Worm (Caenorhabditis elegans) whole organism, L2 larva: ENCODE results near the gene F59A6.11.

Experiments used
- C34F6.9 ChIP-seq: fragments of 150-350 bp; optimal IDR thresholded peaks from 2 replicates; lab custom pipeline; 2014; ENCODE audit warnings: missing biosample characterization, missing genetic modification characterization
- F13H6.1 ChIP-seq: sonication (generic microtip); optimal IDR thresholded peaks from 2 replicates; lab custom pipeline; 2016; ENCODE audit warnings: missing genetic modification characterization, missing compliant biosample characterization
- aly-2 ChIP-seq: fragments of 150-350 bp; optimal IDR thresholded peaks from 2 replicates; lab custom pipeline; 2014; ENCODE audit warnings: missing biosample characterization, missing genetic modification characterization
- blmp-1 ChIP-seq: sonication (generic microtip); optimal IDR thresholded peaks from 2 replicates; lab custom pipeline; 2017; ENCODE audit warnings: missing genetic modification characterization, mild to moderate bottlenecking, missing compliant biosample characterization, antibody characterized with exemption, moderate library complexity; ENCODE audit not compliant: insufficient read depth
- ceh-16 ChIP-seq: fragments of 150-350 bp; optimal IDR thresholded peaks from 2 replicates; lab custom pipeline; 2014; ENCODE audit warnings: missing biosample characterization, missing genetic modification characterization
- ceh-82 ChIP-seq: fragments of 150-350 bp; optimal IDR thresholded peaks from 2 replicates; lab custom pipeline; 2014; ENCODE audit warnings: missing biosample characterization, missing genetic modification characterization
- egl-27 ChIP-seq: sonication (generic microtip); optimal IDR thresholded peaks from 3 replicates; lab custom pipeline; 2017; ENCODE audit warnings: missing biosample characterization, missing genetic modification reagents, missing genetic modification characterization
- elt-1 ChIP-seq: fragments of 150-350 bp; optimal IDR thresholded peaks from 2 replicates; lab custom pipeline; 2014; ENCODE audit warnings: missing biosample characterization, missing genetic modification characterization
- elt-3 ChIP-seq: sonication (generic microtip); optimal IDR thresholded peaks from 2 replicates; lab custom pipeline; 2017; ENCODE audit warnings: missing biosample characterization, missing genetic modification characterization
- fos-1 ChIP-seq: fragments of 150-350 bp; optimal IDR thresholded peaks from 2 replicates; lab custom pipeline; 2014; ENCODE audit warnings: missing biosample characterization, missing genetic modification characterization
- gmeb-1 ChIP-seq: fragments of 150-350 bp; optimal IDR thresholded peaks from 2 replicates; lab custom pipeline; 2014; ENCODE audit warnings: missing biosample characterization, missing genetic modification characterization
- lin-11 ChIP-seq: fragments of 150-350 bp; sonication (generic microtip); optimal IDR thresholded peaks from 2 replicates; lab custom pipeline; 2014; ENCODE audit warnings: missing biosample characterization, missing genetic modification characterization, inconsistent platforms, mixed read lengths
- lin-13 ChIP-seq: fragments of 150-350 bp; optimal IDR thresholded peaks from 2 replicates; lab custom pipeline; 2014; ENCODE audit warnings: missing biosample characterization, missing genetic modification reagents, missing genetic modification characterization
- lin-39 ChIP-seq: fragments of 150-350 bp; optimal IDR thresholded peaks from 2 replicates; lab custom pipeline; 2014; ENCODE audit warnings: missing biosample characterization, missing genetic modification reagents, missing genetic modification characterization
- lsy-2 ChIP-seq, 2 experiments: fragments of 150-350 bp in 1 of 2; sonication (generic microtip) in 1 of 2; optimal IDR thresholded peaks; 2 replicates each; lab custom pipeline; 2014 to 2017; ENCODE audit warnings: missing biosample characterization in 2 of 2, missing genetic modification characterization in 2 of 2
- mbf-1 ChIP-seq: sonication (generic microtip); optimal IDR thresholded peaks from 2 replicates; lab custom pipeline; 2017; ENCODE audit warnings: missing biosample characterization, missing genetic modification characterization
- mdl-1 ChIP-seq, 2 experiments: fragments of 150-350 bp in 1 of 2; sonication (generic microtip) in 1 of 2; optimal IDR thresholded peaks; 2 replicates each; lab custom pipeline; 2017; ENCODE audit warnings: missing biosample characterization in 2 of 2, missing genetic modification characterization in 2 of 2
- nhr-10 ChIP-seq: sonication (generic microtip); optimal IDR thresholded peaks from 2 replicates; lab custom pipeline; 2017; ENCODE audit warnings: missing biosample characterization, missing genetic modification characterization
- nhr-129 ChIP-seq: fragments of 150-350 bp; optimal IDR thresholded peaks from 2 replicates; lab custom pipeline; 2014; ENCODE audit warnings: missing biosample characterization, missing genetic modification characterization
- nhr-21 ChIP-seq: fragments of 150-350 bp; optimal IDR thresholded peaks from 2 replicates; lab custom pipeline; 2014; ENCODE audit warnings: missing biosample characterization, missing genetic modification characterization
- nhr-23 ChIP-seq: fragments of 150-350 bp; optimal IDR thresholded peaks from 2 replicates; lab custom pipeline; 2014; ENCODE audit warnings: missing biosample characterization, missing genetic modification reagents, missing genetic modification characterization
- nhr-237 ChIP-seq: fragments of 150-350 bp; optimal IDR thresholded peaks from 2 replicates; lab custom pipeline; 2014; ENCODE audit warnings: missing biosample characterization, missing genetic modification characterization
- nhr-25 ChIP-seq: fragments of 150-350 bp; sonication (generic microtip); optimal IDR thresholded peaks from 3 replicates; lab custom pipeline; 2014; ENCODE audit warnings: missing biosample characterization, missing genetic modification characterization
- nhr-77 ChIP-seq: fragments of 150-350 bp; optimal IDR thresholded peaks from 2 replicates; lab custom pipeline; 2014; ENCODE audit warnings: missing biosample characterization, missing genetic modification characterization
- skn-1 ChIP-seq: sonication (generic microtip); optimal IDR thresholded peaks from 2 replicates; lab custom pipeline; 2017; ENCODE audit warnings: missing biosample characterization, missing genetic modification characterization
- sma-3 ChIP-seq: sonication (generic microtip); optimal IDR thresholded peaks from 2 replicates; lab custom pipeline; 2016; ENCODE audit warnings: missing genetic modification reagents, missing genetic modification characterization, missing compliant biosample characterization
- sma-9 ChIP-seq, 2 experiments: fragments of 150-350 bp in 1 of 2; sonication (generic microtip) in 1 of 2; optimal IDR thresholded peaks; 2 replicates each; lab custom pipeline; 2014 to 2016; ENCODE audit warnings: missing genetic modification characterization in 2 of 2, mild to moderate bottlenecking in 1 of 2, missing biosample characterization in 1 of 2, missing compliant biosample characterization in 1 of 2, missing genetic modification reagents in 1 of 2, moderate library complexity in 1 of 2
- snpc-4 ChIP-seq: fragments of 150-350 bp; optimal IDR thresholded peaks from 2 replicates; lab custom pipeline; 2014; ENCODE audit warnings: missing biosample characterization, missing genetic modification characterization
- unc-39 ChIP-seq: fragments of 150-350 bp; optimal IDR thresholded peaks from 2 replicates; lab custom pipeline; 2014; ENCODE audit warnings: missing biosample characterization, missing genetic modification characterization
- unc-55 ChIP-seq: fragments of 150-350 bp; sonication (generic microtip); optimal IDR thresholded peaks from 3 replicates; lab custom pipeline; 2014; ENCODE audit warnings: missing biosample characterization, missing genetic modification reagents, missing genetic modification characterization
- unc-62 ChIP-seq: fragments of 150-350 bp; optimal IDR thresholded peaks from 2 replicates; lab custom pipeline; 2014; ENCODE audit warnings: missing biosample characterization, missing genetic modification reagents, missing genetic modification characterization
- ztf-1 ChIP-seq: fragments of 200-800 bp; sonication (Bioruptor generic); conservative IDR thresholded peaks from 2 replicates; pipeline ENCODE4 v1.3.6; 2022; ENCODE audit warnings: missing genetic modification characterization, missing compliant biosample characterization
- ztf-4 ChIP-seq: fragments of 150-350 bp; optimal IDR thresholded peaks from 2 replicates; lab custom pipeline; 2014; ENCODE audit warnings: missing biosample characterization, missing genetic modification characterization

Gene F59A6.11

DNA sequence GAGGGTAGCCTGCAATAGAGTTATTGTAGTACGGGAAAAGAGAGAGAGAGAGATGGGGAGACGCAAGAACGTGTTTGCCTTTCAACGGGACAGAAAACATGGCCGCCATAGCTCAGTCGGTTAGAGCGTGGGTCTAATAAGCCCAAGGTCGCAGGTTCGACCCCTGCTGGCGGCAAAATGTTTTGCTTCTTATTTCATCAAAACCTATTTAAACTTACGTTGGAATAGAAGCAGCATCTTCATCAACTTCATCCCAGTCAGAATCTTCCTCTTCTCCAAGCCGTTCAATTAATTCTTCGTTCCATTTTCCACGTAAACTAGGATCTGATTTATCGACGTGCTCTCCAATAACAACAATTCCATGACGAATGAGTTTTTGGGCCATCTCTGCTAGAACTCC is 34.1 kb upstream of the F59A6.11 start:
- TF ChIP-seq ceh-16 (peak; percentile 13), snpc-4 (tag; lab: Kevin White, UChicago) (peak; percentile 7), sma-9 (GFP tag; optimal IDR thresholded peaks at IDR 0.05; lab: Kevin White, UChicago) (peak; percentile 26), sma-9 (tag; optimal IDR thresholded peaks at IDR 0.05; lab: Kevin White, UChicago) (no peak), sma-3 (GFP tag; lab: Kevin White, UChicago) (peak; percentile 50), aly-2 (tag; lab: Kevin White, UChicago) (no peak), blmp-1 (tag; lab: Kevin White, UChicago) (no peak), lsy-2 (tag; optimal IDR thresholded peaks at IDR 0.05; lab: Kevin White, UChicago) (peak; percentile 32 to 59), nhr-129 (tag; lab: Kevin White, UChicago) (peak; percentile 81), lin-11 (tag; lab: Kevin White, UChicago) (peak; percentile 11), mdl-1 (tag; optimal IDR thresholded peaks at IDR 0.05; lab: Kevin White, UChicago) (peak in 1 of 2 experiments; percentile 10), C34F6.9 (peak; percentile 34), unc-39 (tag; lab: Kevin White, UChicago) (no peak), skn-1 (no peak), nhr-25 (tag; lab: Kevin White, UChicago) (peak; percentile 1), nhr-10 (tag; lab: Kevin White, UChicago) (no peak), gmeb-1 (tag; lab: Kevin White, UChicago) (peak; percentile 54), lin-13 (GFP tag; lab: Kevin White, UChicago) (peak; percentile 13), unc-55 (GFP tag; lab: Kevin White, UChicago) (peak; percentile 55), fos-1 (tag; lab: Kevin White, UChicago) (peak; percentile 59), egl-27 (tag; lab: Kevin White, UChicago) (peak; percentile 32), nhr-77 (tag; lab: Kevin White, UChicago) (no peak), F13H6.1 (tag; lab: Kevin White, UChicago) (peak; percentile 70), nhr-21 (tag; lab: Kevin White, UChicago) (peak; percentile 36)

DNA sequence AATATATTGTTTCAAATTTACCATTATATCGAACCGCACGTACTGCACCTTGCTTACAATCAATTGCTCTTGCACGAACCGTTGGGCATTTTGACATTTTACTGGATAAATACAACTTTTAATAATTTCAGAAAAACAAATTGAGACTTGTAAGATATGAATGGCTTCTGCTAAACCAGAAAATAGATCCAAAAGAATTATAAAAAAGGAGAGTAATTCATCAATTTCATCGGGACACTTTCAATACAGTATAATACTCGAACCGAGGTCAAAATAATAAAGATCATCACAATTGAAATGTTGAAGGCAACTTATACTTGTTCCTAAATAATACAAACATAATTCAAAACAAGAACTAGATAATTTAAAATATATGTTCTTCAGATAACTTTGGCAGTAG is 33.1 kb upstream of the F59A6.11 start, which contains the start of gene wdr-83:
Gene wdr-83 (minus strand): TSS at position 101 of the 400 bp plus-strand sequence.
- no peak for TF ChIP-seq lsy-2 (tag; optimal IDR thresholded peaks at IDR 0.05; lab: Kevin White, UChicago)
- no peak for TF ChIP-seq nhr-23 (tag; lab: Kevin White, UChicago)
- TF ChIP-seq blmp-1 (tag; lab: Kevin White, UChicago): no peak
- no peak for TF ChIP-seq unc-62 (GFP tag; lab: Kevin White, UChicago)

DNA sequence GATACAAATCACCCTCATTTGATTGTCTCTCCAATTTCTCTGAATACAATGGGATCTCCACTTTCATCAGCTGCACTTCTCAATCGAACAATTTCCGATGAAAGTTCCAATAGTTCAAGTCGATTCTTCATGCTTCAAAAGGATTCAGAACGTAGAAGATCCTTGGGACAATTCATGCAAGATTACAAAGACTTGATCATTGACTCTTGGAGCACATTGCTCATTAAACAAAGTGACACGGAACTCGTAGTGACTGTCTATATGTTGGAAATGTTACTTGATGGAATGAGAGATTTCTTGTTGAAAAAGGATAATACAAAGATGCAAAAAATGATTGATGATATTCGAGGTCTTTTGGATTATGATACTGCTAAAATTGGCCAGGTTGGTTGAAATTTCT is 29.4 kb upstream of the F59A6.11 start:
- TF ChIP-seq ztf-1 (GFP tag; lab: Robert Waterston, UW): no peak
- no peak for TF ChIP-seq F13H6.1 (tag; lab: Kevin White, UChicago)
- TF ChIP-seq blmp-1 (tag; lab: Kevin White, UChicago): no peak
- no peak for TF ChIP-seq mbf-1
- TF ChIP-seq nhr-10 (tag; lab: Kevin White, UChicago): no peak
- TF ChIP-seq unc-62 (GFP tag; lab: Kevin White, UChicago): no peak
- TF ChIP-seq ceh-16: no peak
- no peak for TF ChIP-seq elt-3 (tag; lab: Kevin White, UChicago)
- TF ChIP-seq C34F6.9: no peak
- no peak for TF ChIP-seq ceh-82
- no peak for TF ChIP-seq skn-1
- TF ChIP-seq sma-9 (GFP tag; optimal IDR thresholded peaks at IDR 0.05; lab: Kevin White, UChicago): no peak
- TF ChIP-seq sma-9 (tag; optimal IDR thresholded peaks at IDR 0.05; lab: Kevin White, UChicago): no peak
- no peak for TF ChIP-seq ztf-4 (tag; lab: Kevin White, UChicago)
- TF ChIP-seq lin-39 (tag; lab: Kevin White, UChicago): no peak
- TF ChIP-seq lsy-2 (tag; optimal IDR thresholded peaks at IDR 0.05; lab: Kevin White, UChicago): no peak

DNA sequence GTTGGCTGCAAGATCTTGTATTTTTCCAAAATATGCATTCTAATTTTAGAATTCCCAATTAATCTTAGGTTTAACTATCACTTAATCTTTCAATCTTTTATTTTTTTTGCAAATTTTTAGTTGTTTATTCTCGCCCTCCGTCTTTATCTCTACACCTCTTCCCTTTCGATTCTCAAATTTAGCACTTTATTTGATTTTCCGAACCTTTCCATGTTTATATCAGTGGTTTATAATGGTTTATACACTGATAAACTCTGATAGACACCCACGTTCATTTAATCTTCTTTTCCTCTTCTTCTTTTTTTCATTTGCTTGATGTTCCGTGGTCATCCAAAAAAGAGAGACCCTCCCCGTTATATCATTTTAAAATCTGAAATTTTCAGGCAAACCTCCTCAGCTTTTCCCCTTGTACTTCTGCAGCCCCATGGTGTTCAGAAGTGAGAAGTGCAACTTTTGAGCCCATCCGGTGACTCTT is 23.9 kb upstream of the F59A6.11 start, which contains the start of the genes nsy-1 and F59A6.13:
Gene nsy-1 (plus strand): TSS at position 377 of the 475 bp plus-strand sequence.
Gene F59A6.13 (plus strand): TSS at position 425 of the 475 bp plus-strand sequence.
- no peak for TF ChIP-seq nhr-237 (tag; lab: Kevin White, UChicago)
- TF ChIP-seq unc-62 (GFP tag; lab: Kevin White, UChicago): no peak
- TF ChIP-seq nhr-77 (tag; lab: Kevin White, UChicago): no peak
- TF ChIP-seq fos-1 (tag; lab: Kevin White, UChicago): peak; percentile 61
- no peak for TF ChIP-seq sma-3 (GFP tag; lab: Kevin White, UChicago)
- TF ChIP-seq elt-1 (tag; lab: Kevin White, UChicago): no peak
- TF ChIP-seq sma-9 (GFP tag; optimal IDR thresholded peaks at IDR 0.05; lab: Kevin White, UChicago): peak; percentile 35
- TF ChIP-seq sma-9 (tag; optimal IDR thresholded peaks at IDR 0.05; lab: Kevin White, UChicago): no peak
